Fruit fly (Drosophila melanogaster) whole organism, embryonic: ENCODE measurements around the gene CG13917.

ENCODE experiments used
- Adf1 ChIP-seq: fragments of 200-800 bp; sonication (Bioruptor generic); IDR thresholded peaks from 2 replicates; pipeline ENCODE4 v1.3.6; 2022; ENCODE audit warnings: missing biosample characterization, missing genetic modification characterization
- Atf-2 ChIP-seq: fragments of 200-800 bp; sonication (Bioruptor generic); optimal IDR thresholded peaks from 2 replicates; lab custom pipeline; 2016; ENCODE audit warnings: missing biosample characterization, missing genetic modification characterization
- Bdp1 ChIP-seq: fragments of 200-800 bp; sonication (Bioruptor generic); optimal IDR thresholded peaks from 3 replicates; lab custom pipeline; 2016; ENCODE audit warnings: missing biosample characterization, missing genetic modification characterization
- Blimp-1 ChIP-seq: fragments of 200-800 bp; sonication (Bioruptor generic); optimal IDR thresholded peaks from 3 replicates; lab custom pipeline; 2018; ENCODE audit warnings: missing biosample characterization, missing genetic modification characterization, mild to moderate bottlenecking, moderate library complexity, missing genetic modification reagents
- Bteb2 ChIP-seq: fragments of 200-800 bp; sonication (Bioruptor generic); optimal IDR thresholded peaks from 2 replicates; lab custom pipeline; 2016; ENCODE audit warnings: missing biosample characterization, missing genetic modification characterization
- CG10366 ChIP-seq: fragments of 200-800 bp; sonication (Bioruptor generic); IDR thresholded peaks from 2 replicates; pipeline ENCODE4 v1.3.6; 2022; ENCODE audit warnings: missing biosample characterization, missing genetic modification characterization
- CG10543 ChIP-seq: fragments of 200-800 bp; sonication (Bioruptor generic); optimal IDR thresholded peaks from 3 replicates; lab custom pipeline; 2017; ENCODE audit warnings: missing biosample characterization, mild to moderate bottlenecking, missing genetic modification characterization, moderate library complexity
- CG13287 ChIP-seq: fragments of 200-800 bp; sonication (Bioruptor generic); IDR thresholded peaks from 2 replicates; pipeline ENCODE4 v1.3.6; 2022; ENCODE audit warnings: missing biosample characterization, missing genetic modification characterization; ENCODE audit not compliant: partially characterized antibody
- CG15011 ChIP-seq: fragments of 200-800 bp; sonication (Bioruptor generic); optimal IDR thresholded peaks from 3 replicates; lab custom pipeline; 2018; ENCODE audit warnings: missing biosample characterization, mild to moderate bottlenecking, missing genetic modification characterization
- CG18476 ChIP-seq: fragments of 200-800 bp; sonication (Bioruptor generic); optimal IDR thresholded peaks from 2 replicates; lab custom pipeline; 2016; ENCODE audit warnings: missing biosample characterization, mild to moderate bottlenecking, missing genetic modification characterization
- CG18619 ChIP-seq: fragments of 200-800 bp; sonication (Bioruptor generic); optimal IDR thresholded peaks from 3 replicates; lab custom pipeline; 2017; ENCODE audit warnings: missing biosample characterization, mild to moderate bottlenecking, missing genetic modification characterization
- CG30020 ChIP-seq: fragments of 200-800 bp; optimal IDR thresholded peaks from 2 replicates; lab custom pipeline; 2019; ENCODE audit warnings: missing biosample characterization, mild to moderate bottlenecking, missing genetic modification characterization, moderate library complexity
- CG31441 ChIP-seq: fragments of 200-800 bp; sonication (Bioruptor generic); IDR thresholded peaks from 2 replicates; pipeline ENCODE4 v1.3.6; 2022; ENCODE audit warnings: missing biosample characterization, missing genetic modification characterization
- CG3847 ChIP-seq: fragments of 200-800 bp; sonication (Bioruptor generic); IDR thresholded peaks from 2 replicates; pipeline ENCODE4 v1.3.6; 2022; ENCODE audit warnings: missing biosample characterization, missing genetic modification characterization
- CG6272 ChIP-seq: fragments of 200-800 bp; sonication (Bioruptor generic); IDR thresholded peaks from 2 replicates; pipeline ENCODE4 v1.3.6; 2022; ENCODE audit warnings: missing biosample characterization, missing genetic modification characterization
- CG6765 ChIP-seq: fragments of 200-800 bp; sonication (Bioruptor generic); optimal IDR thresholded peaks from 3 replicates; lab custom pipeline; 2017; ENCODE audit warnings: missing biosample characterization, mild to moderate bottlenecking, missing genetic modification characterization
- CG6854 ChIP-seq: fragments of 200-800 bp; sonication (Bioruptor generic); optimal IDR thresholded peaks from 3 replicates; lab custom pipeline; 2017; ENCODE audit warnings: missing biosample characterization, mild to moderate bottlenecking, missing genetic modification characterization
- CG8388 ChIP-seq: fragments of 200-800 bp; sonication (Bioruptor generic); optimal IDR thresholded peaks from 2 replicates; lab custom pipeline; 2019; ENCODE audit warnings: missing biosample characterization, mild to moderate bottlenecking, missing genetic modification characterization, moderate library complexity
- CG8765 ChIP-seq: fragments of 200-800 bp; sonication (Bioruptor generic); IDR thresholded peaks from 2 replicates; pipeline ENCODE4 v1.3.6; 2022; ENCODE audit warnings: missing biosample characterization, missing genetic modification characterization
- CG9817 ChIP-seq: fragments of 200-800 bp; sonication (Bioruptor generic); optimal IDR thresholded peaks from 2 replicates; lab custom pipeline; 2018; ENCODE audit warnings: missing biosample characterization, mild to moderate bottlenecking, missing genetic modification characterization, moderate library complexity
- D19B ChIP-seq: fragments of 200-800 bp; sonication (Bioruptor generic); optimal IDR thresholded peaks from 2 replicates; lab custom pipeline; 2017; ENCODE audit warnings: missing biosample characterization, mild to moderate bottlenecking, missing genetic modification characterization
- Ets97D ChIP-seq: fragments of 200-800 bp; sonication (Bioruptor generic); optimal IDR thresholded peaks from 3 replicates; lab custom pipeline; 2016; ENCODE audit warnings: missing biosample characterization, missing genetic modification characterization
- HLH3B ChIP-seq: fragments of 200-800 bp; sonication (Bioruptor generic); IDR thresholded peaks from 2 replicates; pipeline ENCODE4 v1.3.6; 2022; ENCODE audit warnings: missing biosample characterization, missing genetic modification characterization
- Hr78 ChIP-seq, 2 experiments: fragments of 200-800 bp in 1 of 2; fragments of >200 bp in 1 of 2; sonication (Bioruptor generic) in 1 of 2; optimal IDR thresholded peaks; 2 replicates each; lab custom pipeline; 2017 to 2019; ENCODE audit warnings: missing biosample characterization in 2 of 2, missing genetic modification characterization in 2 of 2, mild to moderate bottlenecking in 1 of 2, moderate library complexity in 1 of 2
- Lpt ChIP-seq: fragments of >200 bp; optimal IDR thresholded peaks from 2 replicates; lab custom pipeline; 2018; ENCODE audit warnings: missing biosample characterization, missing genetic modification characterization
- MESR4 ChIP-seq: fragments of 200-800 bp; sonication (Bioruptor generic); optimal IDR thresholded peaks from 2 replicates; lab custom pipeline; 2018; ENCODE audit warnings: missing biosample characterization, mild to moderate bottlenecking, missing genetic modification characterization, moderate library complexity
- Med ChIP-seq: fragments of 200-800 bp; sonication (Bioruptor generic); peaks from one replicate; lab custom pipeline; 2016; ENCODE audit warnings: missing biosample characterization, missing genetic modification characterization, mild to moderate bottlenecking, inconsistent platforms, moderate library complexity
- Oaz ChIP-seq: fragments of 200-800 bp; sonication (Bioruptor generic); IDR thresholded peaks from 2 replicates; pipeline ENCODE4 v1.3.6; 2022; ENCODE audit warnings: missing biosample characterization, missing genetic modification characterization
- Oli ChIP-seq: fragments of 200-800 bp; sonication (Bioruptor generic); optimal IDR thresholded peaks from 2 replicates; lab custom pipeline; 2018; ENCODE audit warnings: missing biosample characterization, mild to moderate bottlenecking, missing genetic modification characterization, moderate library complexity
- Opbp ChIP-seq: fragments of 200-800 bp; sonication (Bioruptor generic); IDR thresholded peaks from 3 replicates; pipeline ENCODE4 v1.3.6; 2022; ENCODE audit warnings: missing biosample characterization, missing genetic modification characterization; ENCODE audit not compliant: partially characterized antibody
- PHDP ChIP-seq: fragments of 200-800 bp; sonication (Bioruptor generic); optimal IDR thresholded peaks from 3 replicates; lab custom pipeline; 2018; ENCODE audit warnings: missing biosample characterization, mild to moderate bottlenecking, missing genetic modification characterization, moderate library complexity
- Rfx ChIP-seq: fragments of 200-800 bp; sonication (Bioruptor generic); IDR thresholded peaks from 2 replicates; pipeline ENCODE4 v1.3.6; 2022; ENCODE audit warnings: missing biosample characterization, missing genetic modification characterization
- Sry-δ ChIP-seq: fragments of 200-800 bp; sonication (Bioruptor generic); optimal IDR thresholded peaks from 2 replicates; lab custom pipeline; 2016; ENCODE audit warnings: missing biosample characterization, missing genetic modification characterization
- Taf1 ChIP-seq: fragments of 200-800 bp; sonication (Bioruptor generic); IDR thresholded peaks from 2 replicates; pipeline ENCODE4 v1.3.6; 2022; ENCODE audit warnings: missing biosample characterization, missing genetic modification characterization
- Trl ChIP-seq, 3 experiments: fragments of >200 bp in 2 of 3; fragments of 200-800 bp in 1 of 3; sonication (Bioruptor generic) in 1 of 3; optimal IDR thresholded peaks; 2 replicates in 1 of 3; 3 replicates in 2 of 3; lab custom pipeline; 2016 to 2017; ENCODE audit warnings: missing biosample characterization in 1 of 3, missing genetic modification characterization in 1 of 3
- Vsx1 ChIP-seq: fragments of 200-800 bp; sonication (Bioruptor generic); optimal IDR thresholded peaks from 2 replicates; lab custom pipeline; 2017; ENCODE audit warnings: missing biosample characterization, mild to moderate bottlenecking, missing genetic modification characterization, missing genetic modification reagents
- ab ChIP-seq: fragments of 200-800 bp; sonication (Bioruptor generic); optimal IDR thresholded peaks from 2 replicates; lab custom pipeline; 2016; ENCODE audit warnings: missing biosample characterization, missing genetic modification characterization
- amos ChIP-seq: fragments of 200-800 bp; sonication (Bioruptor generic); IDR thresholded peaks from 2 replicates; pipeline ENCODE4 v1.3.6; 2022; ENCODE audit warnings: missing biosample characterization, missing genetic modification characterization; ENCODE audit not compliant: partially characterized antibody
- da ChIP-seq: fragments of 200-800 bp; sonication (Bioruptor generic); optimal IDR thresholded peaks from 2 replicates; lab custom pipeline; 2016; ENCODE audit warnings: missing biosample characterization, missing genetic modification characterization
- exex ChIP-seq: fragments of 200-800 bp; sonication (Bioruptor generic); optimal IDR thresholded peaks from 4 replicates; lab custom pipeline; 2018; ENCODE audit warnings: missing biosample characterization, mild to moderate bottlenecking, missing genetic modification characterization, moderate library complexity
- kah ChIP-seq: fragments of 200-800 bp; sonication (Bioruptor generic); optimal IDR thresholded peaks from 2 replicates; lab custom pipeline; 2018; ENCODE audit warnings: missing biosample characterization, mild to moderate bottlenecking, missing genetic modification characterization
- mirr ChIP-seq: fragments of 200-800 bp; sonication (Bioruptor generic); optimal IDR thresholded peaks from 3 replicates; lab custom pipeline; 2018; ENCODE audit warnings: missing biosample characterization, mild to moderate bottlenecking, missing genetic modification characterization
- nerfin-2 ChIP-seq: fragments of 200-800 bp; sonication (Bioruptor generic); IDR thresholded peaks from 2 replicates; pipeline ENCODE4 v1.3.6; 2022; ENCODE audit warnings: missing biosample characterization, missing genetic modification characterization; ENCODE audit not compliant: partially characterized antibody
- sob ChIP-seq: fragments of 200-800 bp; sonication (Bioruptor generic); IDR thresholded peaks from 2 replicates; pipeline ENCODE4 v1.3.6; 2022; ENCODE audit warnings: missing biosample characterization, missing genetic modification characterization
- tap ChIP-seq: fragments of 200-800 bp; optimal IDR thresholded peaks from 3 replicates; lab custom pipeline; 2019; ENCODE audit warnings: missing biosample characterization, mild to moderate bottlenecking, missing genetic modification characterization, moderate library complexity
- tin ChIP-seq: fragments of 200-800 bp; sonication (Bioruptor generic); optimal IDR thresholded peaks from 3 replicates; lab custom pipeline; 2016; ENCODE audit warnings: missing biosample characterization, missing genetic modification characterization
- wdn ChIP-seq: fragments of 200-800 bp; sonication (Bioruptor generic); IDR thresholded peaks from 2 replicates; pipeline ENCODE4 v1.3.6; 2022; ENCODE audit warnings: missing biosample characterization, missing genetic modification characterization
- zen ChIP-seq: fragments of 200-800 bp; sonication (Bioruptor generic); optimal IDR thresholded peaks from 3 replicates; lab custom pipeline; 2018; ENCODE audit warnings: missing biosample characterization, mild to moderate bottlenecking, missing genetic modification characterization, moderate library complexity
- zfh2 ChIP-seq: fragments of 200-800 bp; sonication (Bioruptor generic); optimal IDR thresholded peaks from 2 replicates; lab custom pipeline; 2016; ENCODE audit warnings: missing biosample characterization, missing genetic modification characterization

The CG13917 gene

DNA sequence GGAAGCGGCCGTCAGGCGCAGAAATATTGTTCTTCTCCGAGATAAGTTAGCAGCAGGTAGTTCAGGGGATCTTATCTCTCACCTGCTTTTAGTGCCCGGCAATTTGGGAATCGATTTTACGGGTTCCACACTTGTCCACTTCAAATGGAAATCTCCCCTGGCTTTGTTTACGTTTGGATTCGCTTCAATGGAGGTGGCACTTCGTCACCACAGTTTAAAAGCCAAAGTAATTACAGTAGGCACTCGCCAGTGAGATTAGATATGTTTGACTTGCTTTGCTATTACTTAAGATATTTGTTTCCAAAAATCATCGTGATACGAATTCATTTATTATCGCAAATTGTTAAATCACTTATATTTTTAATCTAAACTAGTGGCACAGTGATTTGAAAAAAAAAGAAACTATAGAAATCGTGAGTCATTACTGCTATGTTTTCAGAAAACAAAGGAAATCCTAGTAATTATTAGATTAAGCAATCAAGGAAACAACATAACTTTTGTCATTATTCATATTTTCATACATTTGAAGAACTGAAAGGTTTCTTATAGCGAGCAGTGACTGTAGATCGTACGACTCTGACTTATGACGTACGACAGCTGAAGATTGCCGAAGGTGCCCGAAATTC, 28.0 kb upstream of the CG13917 start (continued):
- peak; percentile 65 for TF ChIP-seq CG15011 (GFP tag; lab: Kevin White, UChicago)
- peak; percentile 63 for TF ChIP-seq Bteb2 (GFP tag; lab: Kevin White, UChicago)
- peak; percentile 55 for TF ChIP-seq D19B (GFP tag; lab: Kevin White, UChicago)
- TF ChIP-seq Bdp1 (GFP tag; lab: Kevin White, UChicago) = no peak
- TF ChIP-seq CG6765 = peak; percentile 41
- peak; percentile 98 for TF ChIP-seq exex
- peak; percentile 54; the same call in 1 of the 2 replicates for TF ChIP-seq Rfx
- no peak for TF ChIP-seq Lpt (GFP tag; lab: Kevin White, UChicago)
- peak; percentile 38 for TF ChIP-seq tap
- peak; percentile 37 for TF ChIP-seq tin (GFP tag; lab: Kevin White, UChicago)
- TF ChIP-seq Ets97D (GFP tag; lab: Kevin White, UChicago) = no peak
- no peak for TF ChIP-seq Opbp
- no peak for TF ChIP-seq ab
- TF ChIP-seq HLH3B (GFP tag; lab: Robert Waterston, UW) = 0 out of 2 replicates have a peak, but pooled peaks have one; percentile 37
- TF ChIP-seq Taf1 (GFP tag; lab: Robert Waterston, UW) = peak; percentile 17; the same call in 1 of the 2 replicates
- peak; percentile 10 for TF ChIP-seq CG8388
- peak; percentile 53 for TF ChIP-seq CG31441 (GFP tag; lab: Robert Waterston, UW)
- peak; percentile 45 for TF ChIP-seq CG10366
- TF ChIP-seq CG9817 = peak; percentile 69
- no peak for TF ChIP-seq Trl (optimal IDR thresholded peaks at IDR 0.05; lab: Kevin White, UChicago)
- peak; percentile 9 for TF ChIP-seq Trl (GFP tag; optimal IDR thresholded peaks at IDR 0.05; lab: Kevin White, UChicago)
- peak; percentile 20; the same call in 1 of the 2 replicates for TF ChIP-seq CG3847
- TF ChIP-seq CG8765 (GFP tag; lab: Robert Waterston, UW) = no peak
- no peak for TF ChIP-seq MESR4 (GFP tag; lab: Kevin White, UChicago)
- TF ChIP-seq wdn (GFP tag; lab: Robert Waterston, UW) = peak; percentile 10; the same call in 1 of the 2 replicates
- no peak for TF ChIP-seq CG6272 (GFP tag; lab: Robert Waterston, UW)
- TF ChIP-seq nerfin-2 (GFP tag; lab: Robert Waterston, UW) = no peak
- peak; percentile 25 for TF ChIP-seq zen
- TF ChIP-seq Blimp-1 (GFP tag; lab: Kevin White, UChicago) = peak; percentile 27
- TF ChIP-seq CG30020 (tag; lab: Kevin White, UChicago) = no peak
- no peak for TF ChIP-seq Hr78 (GFP tag; optimal IDR thresholded peaks at IDR 0.05; lab: Kevin White, UChicago)
- TF ChIP-seq CG10543 (GFP tag; lab: Kevin White, UChicago) = peak; percentile 35
- peak; percentile 87 for TF ChIP-seq Med (GFP tag; lab: Kevin White, UChicago)
- peak; percentile 63 for TF ChIP-seq CG18619 (GFP tag; lab: Kevin White, UChicago)
- TF ChIP-seq Oaz (GFP tag; lab: Robert Waterston, UW) = 0 out of 2 replicates have a peak, but pooled peaks have one; percentile 17
- TF ChIP-seq CG18476 = peak; percentile 31
- peak; percentile 46 for TF ChIP-seq mirr (GFP tag; lab: Kevin White, UChicago)
- TF ChIP-seq CG13287 (GFP tag; lab: Robert Waterston, UW) = no peak
- TF ChIP-seq da = no peak
- no peak for TF ChIP-seq Adf1 (GFP tag; lab: Robert Waterston, UW)
- peak; percentile 69 for TF ChIP-seq zfh2
- peak; percentile 41 for TF ChIP-seq CG6854 (GFP tag; lab: Kevin White, UChicago)
- TF ChIP-seq kah = no peak
- no peak for TF ChIP-seq Vsx1 (GFP tag; lab: Kevin White, UChicago)
- TF ChIP-seq sob (GFP tag; lab: Robert Waterston, UW) = peak; percentile 27; the same call in 1 of the 2 replicates
- TF ChIP-seq amos (GFP tag; lab: Robert Waterston, UW) = no peak
- TF ChIP-seq Oli = peak; percentile 66
- peak; percentile 56 for TF ChIP-seq PHDP (tag; lab: Kevin White, UChicago)
- peak; percentile 24 for TF ChIP-seq Atf-2 (GFP tag; lab: Kevin White, UChicago)
- TF ChIP-seq Sry-δ (GFP tag; lab: Kevin White, UChicago) = no peak
